Fruit fly (Drosophila melanogaster) whole organism, embryonic: Measurements from ENCODE around the gene CG34001.
A peak's percentile ranks its signal among the peaks of the same experiment; 100 is the strongest.

Experiments used
- Ada2b ChIP-seq: fragments of 200-800 bp; sonication (Bioruptor generic); IDR thresholded peaks from 2 replicates; pipeline ENCODE4 v1.3.6; 2022; ENCODE audit warnings: missing biosample characterization, missing genetic modification characterization
- Atf3 ChIP-seq: fragments of 200-800 bp; sonication (Bioruptor generic); optimal IDR thresholded peaks from 3 replicates; lab custom pipeline; 2016; ENCODE audit warnings: missing biosample characterization, missing genetic modification characterization
- CG1024 ChIP-seq: fragments of 200-800 bp; sonication (Bioruptor generic); IDR thresholded peaks from 2 replicates; pipeline ENCODE4 v1.3.6; 2022; ENCODE audit warnings: missing biosample characterization, missing genetic modification characterization
- CG10366 ChIP-seq: fragments of 200-800 bp; sonication (Bioruptor generic); IDR thresholded peaks from 2 replicates; pipeline ENCODE4 v1.3.6; 2022; ENCODE audit warnings: missing biosample characterization, missing genetic modification characterization
- CG11695 ChIP-seq: fragments of 200-800 bp; sonication (Bioruptor generic); IDR thresholded peaks from 3 replicates; pipeline ENCODE4 v1.3.6; 2022; ENCODE audit warnings: missing biosample characterization, missing genetic modification characterization
- CG12219 ChIP-seq: fragments of 200-800 bp; sonication (Bioruptor generic); optimal IDR thresholded peaks from 3 replicates; lab custom pipeline; 2018; ENCODE audit warnings: missing biosample characterization, mild to moderate bottlenecking, missing genetic modification characterization
- CG12299 ChIP-seq: fragments of 200-800 bp; sonication (Bioruptor generic); optimal IDR thresholded peaks from 2 replicates; lab custom pipeline; 2018; ENCODE audit warnings: missing biosample characterization, mild to moderate bottlenecking, missing genetic modification characterization
- CG1233 ChIP-seq: fragments of 200-800 bp; sonication (Bioruptor generic); optimal IDR thresholded peaks from 4 replicates; lab custom pipeline; 2018; ENCODE audit warnings: missing biosample characterization, mild to moderate bottlenecking, missing genetic modification characterization
- CG12769 ChIP-seq: fragments of 200-800 bp; sonication (Bioruptor generic); optimal IDR thresholded peaks from 2 replicates; lab custom pipeline; 2019; ENCODE audit warnings: missing biosample characterization, mild to moderate bottlenecking, missing genetic modification characterization, moderate library complexity
- CG14441 ChIP-seq: fragments of 200-800 bp; sonication (Bioruptor generic); IDR thresholded peaks from 2 replicates; pipeline ENCODE4 v1.3.6; 2022; ENCODE audit warnings: missing biosample characterization, missing genetic modification characterization
- CG14965 ChIP-seq: fragments of 200-800 bp; sonication (Bioruptor generic); optimal IDR thresholded peaks from 2 replicates; lab custom pipeline; 2016; ENCODE audit warnings: missing biosample characterization, missing genetic modification characterization, borderline replicate concordance
- CG1792 ChIP-seq: fragments of 200-800 bp; sonication (Bioruptor generic); optimal IDR thresholded peaks from 2 replicates; lab custom pipeline; 2016; ENCODE audit warnings: missing biosample characterization, missing genetic modification characterization
- CG18011 ChIP-seq: fragments of 200-800 bp; sonication (Bioruptor generic); optimal IDR thresholded peaks from 2 replicates; lab custom pipeline; 2017; ENCODE audit warnings: missing biosample characterization, missing genetic modification characterization, mild to moderate bottlenecking, moderate library complexity, missing genotype
- CG18764 ChIP-seq: fragments of 200-800 bp; sonication (Bioruptor generic); optimal IDR thresholded peaks from 3 replicates; lab custom pipeline; 2016; ENCODE audit warnings: missing biosample characterization, missing genetic modification characterization
- CG2678 ChIP-seq: fragments of 200-800 bp; sonication (Bioruptor generic); optimal IDR thresholded peaks from 3 replicates; lab custom pipeline; 2019; ENCODE audit warnings: missing biosample characterization, mild to moderate bottlenecking, missing genetic modification characterization, moderate library complexity
- CG2889 ChIP-seq: fragments of 200-800 bp; sonication (Bioruptor generic); IDR thresholded peaks from 3 replicates; pipeline ENCODE4 v1.3.6; 2022; ENCODE audit warnings: missing biosample characterization, missing genetic modification characterization
- CG31441 ChIP-seq: fragments of 200-800 bp; sonication (Bioruptor generic); IDR thresholded peaks from 2 replicates; pipeline ENCODE4 v1.3.6; 2022; ENCODE audit warnings: missing biosample characterization, missing genetic modification characterization
- CG4282 ChIP-seq: fragments of 200-800 bp; sonication (Bioruptor generic); optimal IDR thresholded peaks from 2 replicates; lab custom pipeline; 2016; ENCODE audit warnings: missing biosample characterization, missing genetic modification characterization
- CG4328 ChIP-seq: fragments of 200-800 bp; sonication (Bioruptor generic); optimal IDR thresholded peaks from 3 replicates; lab custom pipeline; 2017; ENCODE audit warnings: missing biosample characterization, missing genetic modification reagents, missing genetic modification characterization
- CG4617 ChIP-seq: fragments of 200-800 bp; sonication (Bioruptor generic); optimal IDR thresholded peaks from 3 replicates; lab custom pipeline; 2016; ENCODE audit warnings: missing biosample characterization, missing genetic modification characterization, borderline replicate concordance
- CG5953 ChIP-seq: fragments of 200-800 bp; sonication (Bioruptor generic); IDR thresholded peaks from 2 replicates; pipeline ENCODE4 v1.3.6; 2022; ENCODE audit warnings: missing biosample characterization, missing genetic modification characterization
- CG6272 ChIP-seq: fragments of 200-800 bp; sonication (Bioruptor generic); IDR thresholded peaks from 2 replicates; pipeline ENCODE4 v1.3.6; 2022; ENCODE audit warnings: missing biosample characterization, missing genetic modification characterization
- CG6854 ChIP-seq: fragments of 200-800 bp; sonication (Bioruptor generic); optimal IDR thresholded peaks from 3 replicates; lab custom pipeline; 2017; ENCODE audit warnings: missing biosample characterization, mild to moderate bottlenecking, missing genetic modification characterization
- CG8281 ChIP-seq: fragments of 200-800 bp; sonication (Bioruptor generic); optimal IDR thresholded peaks from 2 replicates; lab custom pipeline; 2018; ENCODE audit warnings: missing biosample characterization, mild to moderate bottlenecking, missing genetic modification characterization, moderate library complexity
- Camta ChIP-seq: fragments of 200-800 bp; sonication (Bioruptor generic); optimal IDR thresholded peaks from 2 replicates; lab custom pipeline; 2016; ENCODE audit warnings: missing biosample characterization, missing genetic modification characterization
- CrebB ChIP-seq: fragments of 200-800 bp; sonication (Bioruptor generic); optimal IDR thresholded peaks from 3 replicates; lab custom pipeline; 2018; ENCODE audit warnings: missing biosample characterization, mild to moderate bottlenecking, missing genetic modification characterization
- Dek ChIP-seq: fragments of 200-800 bp; sonication (Bioruptor generic); optimal IDR thresholded peaks from 3 replicates; lab custom pipeline; 2019; ENCODE audit warnings: missing biosample characterization, mild to moderate bottlenecking, missing genetic modification characterization, moderate library complexity
- Dfd ChIP-seq, 2 experiments: fragments of >200 bp; optimal IDR thresholded peaks; 2 replicates each; lab custom pipeline; 2017; ENCODE audit warnings: missing biosample characterization in 2 of 2, missing genetic modification characterization in 2 of 2
- HHEX ChIP-seq: fragments of 200-800 bp; sonication (Bioruptor generic); optimal IDR thresholded peaks from 3 replicates; lab custom pipeline; 2017; ENCODE audit warnings: missing biosample characterization, mild to moderate bottlenecking, missing genetic modification characterization, missing genetic modification reagents
- Hsf ChIP-seq: fragments of 200-800 bp; sonication (Bioruptor generic); optimal IDR thresholded peaks from 3 replicates; lab custom pipeline; 2016; ENCODE audit warnings: missing biosample characterization, missing genetic modification characterization
- Lim3 ChIP-seq: fragments of 200-800 bp; sonication (Bioruptor generic); IDR thresholded peaks from 2 replicates; pipeline ENCODE4 v1.3.6; 2022; ENCODE audit warnings: missing biosample characterization, missing genetic modification characterization
- Med ChIP-seq: fragments of 200-800 bp; sonication (Bioruptor generic); peaks from one replicate; lab custom pipeline; 2016; ENCODE audit warnings: missing biosample characterization, missing genetic modification characterization, mild to moderate bottlenecking, inconsistent platforms, moderate library complexity
- NC2α ChIP-seq: fragments of 200-800 bp; sonication (Bioruptor generic); optimal IDR thresholded peaks from 2 replicates; lab custom pipeline; 2016; ENCODE audit warnings: missing biosample characterization, missing genetic modification characterization
- NFAT ChIP-seq: fragments of 200-800 bp; sonication (Bioruptor generic); IDR thresholded peaks from 2 replicates; pipeline ENCODE4 v1.3.6; 2022; ENCODE audit warnings: missing biosample characterization, missing genetic modification characterization
- Six4 ChIP-seq: fragments of 200-800 bp; sonication (Bioruptor generic); optimal IDR thresholded peaks from 2 replicates; lab custom pipeline; 2016; ENCODE audit warnings: missing biosample characterization, missing genetic modification characterization
- Usf ChIP-seq: fragments of 200-800 bp; sonication (Bioruptor generic); optimal IDR thresholded peaks from 2 replicates; lab custom pipeline; 2017; ENCODE audit warnings: missing genotype, missing biosample characterization, missing genetic modification characterization
- az2 ChIP-seq: fragments of 200-800 bp; sonication (Bioruptor generic); optimal IDR thresholded peaks from 3 replicates; lab custom pipeline; 2016; ENCODE audit warnings: missing biosample characterization, missing genetic modification characterization
- br ChIP-seq: fragments of >200 bp; optimal IDR thresholded peaks from 2 replicates; lab custom pipeline; 2017
- cwo ChIP-seq: fragments of 200-800 bp; sonication (Bioruptor generic); optimal IDR thresholded peaks from 3 replicates; lab custom pipeline; 2017; ENCODE audit warnings: missing biosample characterization, missing genetic modification characterization, mild to moderate bottlenecking, moderate library complexity, missing genetic modification reagents
- eyg ChIP-seq: fragments of 200-800 bp; sonication (Bioruptor generic); optimal IDR thresholded peaks from 3 replicates; lab custom pipeline; 2016; ENCODE audit warnings: missing biosample characterization, missing genetic modification characterization
- kay ChIP-seq: fragments of 200-800 bp; sonication (Bioruptor generic); optimal IDR thresholded peaks from 2 replicates; lab custom pipeline; 2016; ENCODE audit warnings: missing biosample characterization, missing genetic modification characterization
- pan ChIP-seq, 4 experiments: fragments of >200 bp in 3 of 4; fragments of 200-800 bp in 1 of 4; sonication (Bioruptor generic) in 1 of 4; optimal IDR thresholded peaks in 3 of 4; IDR thresholded peaks in 1 of 4; 2 replicates each; pipeline versions ENCODE4 v1.3.6 to Lab custom; 2017 to 2022; ENCODE audit warnings: missing biosample characterization in 2 of 4, missing genetic modification characterization in 2 of 4, mixed read lengths in 1 of 4
- pfk ChIP-seq: fragments of 200-800 bp; sonication (Bioruptor generic); optimal IDR thresholded peaks from 2 replicates; lab custom pipeline; 2018; ENCODE audit warnings: missing biosample characterization, mild to moderate bottlenecking, missing genetic modification characterization, moderate library complexity
- pros ChIP-seq: fragments of 200-800 bp; sonication (Bioruptor generic); optimal IDR thresholded peaks from 3 replicates; lab custom pipeline; 2019; ENCODE audit warnings: missing biosample characterization, mild to moderate bottlenecking, missing genetic modification characterization, moderate library complexity
- ro ChIP-seq: fragments of 200-800 bp; sonication (Bioruptor generic); IDR thresholded peaks from 2 replicates; pipeline ENCODE4 v1.3.6; 2022; ENCODE audit warnings: missing biosample characterization, missing genetic modification characterization
- run ChIP-seq: fragments of 200-800 bp; sonication (Bioruptor generic); optimal IDR thresholded peaks from 3 replicates; lab custom pipeline; 2018; ENCODE audit warnings: missing biosample characterization, mild to moderate bottlenecking, missing genetic modification characterization
- sisA ChIP-seq: fragments of 200-800 bp; sonication (Bioruptor generic); IDR thresholded peaks from 2 replicates; pipeline ENCODE4 v1.3.6; 2022; ENCODE audit warnings: missing biosample characterization, missing genetic modification characterization
- sr ChIP-seq: fragments of 200-800 bp; sonication (Bioruptor generic); IDR thresholded peaks from 3 replicates; pipeline ENCODE4 v1.3.6; 2022; ENCODE audit warnings: missing biosample characterization, missing genetic modification characterization
- sug ChIP-seq: fragments of 200-800 bp; optimal IDR thresholded peaks from 2 replicates; lab custom pipeline; 2019; ENCODE audit warnings: missing biosample characterization, mild to moderate bottlenecking, missing genetic modification characterization, moderate library complexity
- vnd ChIP-seq: fragments of 200-800 bp; sonication (Bioruptor generic); IDR thresholded peaks from 3 replicates; pipeline ENCODE4 v1.3.6; 2022; ENCODE audit warnings: missing biosample characterization, missing genetic modification characterization; ENCODE audit not compliant: partially characterized antibody

The CG34001 gene

dm6 chr3L:10678545-10679067 lies 47.7 kb downstream of the CG34001 start (continued):
- TF ChIP-seq CG14965 (GFP tag; lab: Kevin White, UChicago) (peak; percentile 46), pan (optimal IDR thresholded peaks at IDR 0.05; lab: Kevin White, UChicago) (no peak), pan (GFP tag; optimal IDR thresholded peaks at IDR 0.05 in 1 of 2, IDR thresholded peaks at IDR 0.05 in 1 of 2) (peak in 1 of 2 experiments; percentile 94), CG4282 (GFP tag; lab: Kevin White, UChicago) (peak; percentile 9), CG12769 (peak; percentile 81), cwo (GFP tag; lab: Kevin White, UChicago) (peak; percentile 94), CG12219 (GFP tag; lab: Kevin White, UChicago) (peak; percentile 91), CG4328 (peak; percentile 95), CG5953 (GFP tag; lab: Robert Waterston, UW) (peak; percentile 87), CG14441 (peak; percentile 88), CG8281 (tag; lab: Kevin White, UChicago) (peak; percentile 76), kay (peak; percentile 82), CG11695 (GFP tag; lab: Robert Waterston, UW) (peak; percentile 98), Dfd (GFP tag; optimal IDR thresholded peaks at IDR 0.05; lab: Kevin White, UChicago) (peak in 1 of 2 experiments; percentile 67), Hsf (GFP tag; lab: Kevin White, UChicago) (peak; percentile 93), CG2889 (GFP tag; lab: Robert Waterston, UW) (peak; percentile 74), Ada2b (peak; percentile 90), NFAT (GFP tag; lab: Robert Waterston, UW) (peak; percentile 81), CG1792 (peak; percentile 86), sr (GFP tag; lab: Robert Waterston, UW) (0 out of 3 replicates have a peak, but pooled peaks have one; percentile 17), CG18011 (GFP tag; lab: Kevin White, UChicago) (peak; percentile 79), CrebB (tag; lab: Kevin White, UChicago) (peak; percentile 90), Atf3 (peak; percentile 79), br (lab: Kevin White, UChicago) (no peak), CG4617 (GFP tag; lab: Kevin White, UChicago) (peak; percentile 39), CG6854 (GFP tag; lab: Kevin White, UChicago) (peak; percentile 94), NC2α (GFP tag; lab: Kevin White, UChicago) (peak; percentile 88), Usf (GFP tag; lab: Kevin White, UChicago) (peak; percentile 80), run (tag; lab: Kevin White, UChicago) (peak; percentile 96), CG6272 (GFP tag; lab: Robert Waterston, UW) (peak; percentile 76), CG31441 (peak; percentile 90), sisA (GFP tag; lab: Robert Waterston, UW) (peak; percentile 91), pros (GFP tag; lab: Kevin White, UChicago) (peak; percentile 92), az2 (GFP tag; lab: Kevin White, UChicago) (peak; percentile 90), pfk (peak; percentile 20), Camta (GFP tag; lab: Kevin White, UChicago) (peak; percentile 87), CG1024 (GFP tag; lab: Robert Waterston, UW) (peak; percentile 69; the same call in 1 of the 2 replicates), ro (GFP tag; lab: Robert Waterston, UW) (peak; percentile 93; the same call in 1 of the 2 replicates), vnd (GFP tag; lab: Robert Waterston, UW) (no peak), eyg (GFP tag; lab: Kevin White, UChicago) (peak; percentile 76), CG12299 (tag; lab: Kevin White, UChicago) (peak; percentile 96), Six4 (peak; percentile 90), Dek (tag; lab: Kevin White, UChicago) (peak; percentile 95), Med (peak; percentile 95), CG18764 (GFP tag; lab: Kevin White, UChicago) (peak; percentile 77), sug (tag; lab: Kevin White, UChicago) (peak; percentile 91), CG1233 (GFP tag; lab: Kevin White, UChicago) (peak; percentile 95), Lim3 (0 out of 2 replicates have a peak, but pooled peaks have one; percentile 54), CG10366 (GFP tag; lab: Robert Waterston, UW) (peak; percentile 90), HHEX (GFP tag; lab: Kevin White, UChicago) (peak; percentile 96), CG2678 (tag; lab: Kevin White, UChicago) (peak; percentile 98)
